Worm (Caenorhabditis elegans): ENCODE measurements around the gene F32H5.1.

The F32H5.1 gene

ce11 chrV:13394968-13395367, 37.1 kb upstream of the F32H5.1 start:
- TF ChIP-seq nfya-1 (tag; optimal IDR thresholded peaks at IDR 0.05; ENCODE audit: insufficient read depth) (no peak), ama-1 (optimal IDR thresholded peaks at IDR 0.05) (no peak), lin-15B (tag; optimal IDR thresholded peaks at IDR 0.05) (no peak), ceh-28 (tag; optimal IDR thresholded peaks at IDR 0.05) (no peak), ceh-16 (tag; optimal IDR thresholded peaks at IDR 0.05) (no peak), elt-2 (tag; optimal IDR thresholded peaks at IDR 0.05) (no peak), nhr-237 (tag; optimal IDR thresholded peaks at IDR 0.05) (no peak), zag-1 (tag; optimal IDR thresholded peaks at IDR 0.05) (no peak), fkh-2 (tag; optimal IDR thresholded peaks at IDR 0.05) (no peak), eor-1 (tag; optimal IDR thresholded peaks at IDR 0.05) (no peak)

ce11 chrV:13393333-13393803, 35.5 kb upstream of the F32H5.1 start:
- no peak for TF ChIP-seq egl-5 (tag; optimal IDR thresholded peaks at IDR 0.05)
- TF ChIP-seq nhr-23 (tag; optimal IDR thresholded peaks at IDR 0.05) = peak; percentile 33
- no peak for TF ChIP-seq fkh-2 (tag; optimal IDR thresholded peaks at IDR 0.05)
- TF ChIP-seq lin-39 (tag; optimal IDR thresholded peaks at IDR 0.05) = peak; percentile 17
- peak; percentile 45 for TF ChIP-seq nfya-1 (tag; optimal IDR thresholded peaks at IDR 0.05; ENCODE audit: insufficient read depth)
- TF ChIP-seq ceh-28 (tag; optimal IDR thresholded peaks at IDR 0.05) = peak; percentile 2
- peak; percentile 8 for TF ChIP-seq lsy-12 (tag; optimal IDR thresholded peaks at IDR 0.05)

ce11 chrV:13391378-13392258, 33.8 kb upstream of the F32H5.1 start, which contains the start of gene somi-1:
Gene somi-1, minus strand, starts transcription at chrV:13391395.
- TF ChIP-seq lin-15B (tag; optimal IDR thresholded peaks at IDR 0.05) (no peak), mdl-1 (tag; optimal IDR thresholded peaks at IDR 0.05) (no peak), ceh-16 (tag; optimal IDR thresholded peaks at IDR 0.05) (no peak), pha-4 (tag; optimal IDR thresholded peaks at IDR 0.05) (no peak), hmg-11 (tag; optimal IDR thresholded peaks at IDR 0.05) (no peak), fkh-10 (GFP tag; optimal IDR thresholded peaks at IDR 0.05) (peak; percentile 26), elt-1 (tag; optimal IDR thresholded peaks at IDR 0.05) (no peak), ztf-4 (tag; optimal IDR thresholded peaks at IDR 0.05) (no peak), nhr-25 (tag; optimal IDR thresholded peaks at IDR 0.05) (peak; percentile 69), lsy-12 (tag; optimal IDR thresholded peaks at IDR 0.05) (no peak), nhr-12 (tag; optimal IDR thresholded peaks at IDR 0.05) (no peak), fos-1 (tag; optimal IDR thresholded peaks at IDR 0.05) (no peak), elt-3 (tag; optimal IDR thresholded peaks at IDR 0.05) (no peak), ceh-28 (tag; optimal IDR thresholded peaks at IDR 0.05) (no peak), sea-2 (GFP tag; optimal IDR thresholded peaks at IDR 0.05) (no peak), nhr-43 (tag; optimal IDR thresholded peaks at IDR 0.05; ENCODE audit: poor library complexity, severe bottlenecking) (peak; percentile 45), nhr-67 (tag; optimal IDR thresholded peaks at IDR 0.05) (no peak), pqm-1 (tag; optimal IDR thresholded peaks at IDR 0.05) (no peak), nhr-76 (tag; optimal IDR thresholded peaks at IDR 0.05) (no peak), nhr-23 (tag; optimal IDR thresholded peaks at IDR 0.05) (peak; percentile 51), jun-1 (tag; optimal IDR thresholded peaks at IDR 0.05) (peak; percentile 1), aly-2 (tag; optimal IDR thresholded peaks at IDR 0.05) (no peak), snpc-4 (tag; optimal IDR thresholded peaks at IDR 0.05) (no peak), ZK546.5 (tag; optimal IDR thresholded peaks at IDR 0.05) (no peak), daf-12 (tag; optimal IDR thresholded peaks at IDR 0.05) (no peak), ama-1 (optimal IDR thresholded peaks at IDR 0.05) (peak; percentile 54), nhr-28 (tag; optimal IDR thresholded peaks at IDR 0.05) (no peak), lin-39 (tag; optimal IDR thresholded peaks at IDR 0.05) (peak; percentile 36), egl-5 (tag; optimal IDR thresholded peaks at IDR 0.05) (no peak), unc-62 (GFP tag; optimal IDR thresholded peaks at IDR 0.05) (no peak)

- TF ChIP-seq eor-1 (tag; optimal IDR thresholded peaks at IDR 0.05) (no peak), ceh-16 (tag; optimal IDR thresholded peaks at IDR 0.05) (no peak), snpc-4 (tag; optimal IDR thresholded peaks at IDR 0.05) (no peak), nhr-43 (tag; optimal IDR thresholded peaks at IDR 0.05; ENCODE audit: poor library complexity, severe bottlenecking) (peak; percentile 26), nfya-1 (tag; optimal IDR thresholded peaks at IDR 0.05; ENCODE audit: insufficient read depth) (peak; percentile 56), ceh-28 (tag; optimal IDR thresholded peaks at IDR 0.05) (no peak), lin-39 (tag; optimal IDR thresholded peaks at IDR 0.05) (no peak), unc-39 (tag; optimal IDR thresholded peaks at IDR 0.05) (no peak), nhr-12 (tag; optimal IDR thresholded peaks at IDR 0.05) (no peak), elt-2 (tag; optimal IDR thresholded peaks at IDR 0.05) (no peak), R02D3.7 (tag; optimal IDR thresholded peaks at IDR 0.05) (no peak), nhr-25 (tag; optimal IDR thresholded peaks at IDR 0.05) (peak; percentile 63), nhr-28 (tag; optimal IDR thresholded peaks at IDR 0.05) (no peak), aly-2 (tag; optimal IDR thresholded peaks at IDR 0.05) (no peak)
Observed at ce11 chrV:13390936-13391335, 33.1 kb upstream of the F32H5.1 start.
